Fruit fly (Drosophila melanogaster) whole organism, embryonic: ENCODE data around the gene Spc105R.

Experiments used
- CG18599 ChIP-seq: fragments of 200-800 bp; sonication (Bioruptor generic); optimal IDR thresholded peaks from 3 replicates; lab custom pipeline; 2017; ENCODE audit warnings: missing biosample characterization, missing genetic modification characterization, mild to moderate bottlenecking, moderate library complexity, missing genetic modification reagents
- Jarid2 ChIP-seq: fragments of 200-800 bp; sonication (Bioruptor generic); optimal IDR thresholded peaks from 3 replicates; lab custom pipeline; 2017; ENCODE audit warnings: mild to moderate bottlenecking, missing biosample characterization, missing genetic modification reagents, missing genetic modification characterization

Gene Spc105R

dm6 chr3L:20848572-20848971, 48.4 kb downstream of the Spc105R start (continued):
- TF ChIP-seq CG18599 (GFP tag; lab: Kevin White, UChicago) (peak; percentile 70), Jarid2 (GFP tag; lab: Kevin White, UChicago) (no peak)
